Worm (Caenorhabditis elegans): ENCODE data around the gene algn-9.
A peak's percentile ranks its signal among the peaks of the same experiment; 100 is the strongest.

algn-9 gene

ce11 chrII:10547311-10547710 lies 36.8 kb upstream of the algn-9 start (continued):
- TF ChIP-seq ceh-62 (tag; optimal IDR thresholded peaks at IDR 0.05) = no peak
- no peak for TF ChIP-seq lin-29 (GFP tag; IDR thresholded peaks at IDR 0.05)
- TF ChIP-seq zag-1 (tag; optimal IDR thresholded peaks at IDR 0.05) = no peak
- no peak for TF ChIP-seq nhr-48 (tag; optimal IDR thresholded peaks at IDR 0.05)
- TF ChIP-seq set-16 (GFP tag; IDR thresholded peaks at IDR 0.05) = peak; percentile 93
- TF ChIP-seq aha-1 (tag) = no peak
- TF ChIP-seq daf-12 (tag; optimal IDR thresholded peaks at IDR 0.05) = no peak
- TF ChIP-seq spr-1 (tag; optimal IDR thresholded peaks at IDR 0.05) = peak; percentile 45
- peak; percentile 35; the same call in 1 of the 2 replicates for TF ChIP-seq Y75B8A.6 (GFP tag; IDR thresholded peaks at IDR 0.05)
- peak; percentile 59; the same call in 1 of the 2 replicates for TF ChIP-seq mdt-29 (GFP tag; IDR thresholded peaks at IDR 0.05)
- peak; percentile 45 for TF ChIP-seq Y48G9A.11 (GFP tag; IDR thresholded peaks at IDR 0.05)
- TF ChIP-seq ceh-20 (GFP tag; IDR thresholded peaks at IDR 0.05) = 0 out of 2 replicates have a peak, but pooled peaks have one; percentile 23
- TF ChIP-seq php-3 (GFP tag; IDR thresholded peaks at IDR 0.05) = 0 out of 2 replicates have a peak, but pooled peaks have one; percentile 22
- no peak; the same call in 1 of the 2 replicates for TF ChIP-seq snpc-1.2 (GFP tag; IDR thresholded peaks at IDR 0.05)
- TF ChIP-seq rbr-2 (tag; optimal IDR thresholded peaks at IDR 0.05) = peak; percentile 34
- TF ChIP-seq tag-97 (GFP tag; IDR thresholded peaks at IDR 0.05) = no peak
- TF ChIP-seq saeg-2 (GFP tag; IDR thresholded peaks at IDR 0.05) = 0 out of 2 replicates have a peak, but pooled peaks have one; percentile 56
- TF ChIP-seq cey-2 (tag; optimal IDR thresholded peaks at IDR 0.05; ENCODE audit: borderline replicate concordance, insufficient read depth) = no peak
- peak; percentile 54 for TF ChIP-seq ctbp-1 (GFP tag; IDR thresholded peaks at IDR 0.05)
- peak; percentile 37; the same call in 1 of the 2 replicates for TF ChIP-seq arid-1 (GFP tag; conservative IDR thresholded peaks at IDR 0.05)
- TF ChIP-seq F49E8.2 (tag; optimal IDR thresholded peaks at IDR 0.05; ENCODE audit: borderline replicate concordance) = no peak
- peak; percentile 76; the same call in 1 of the 2 replicates for TF ChIP-seq D1046.2 (GFP tag; IDR thresholded peaks at IDR 0.05)
- no peak for TF ChIP-seq mxl-2 (GFP tag; conservative IDR thresholded peaks at IDR 0.05)

- TF ChIP-seq ceh-62 (tag; optimal IDR thresholded peaks at IDR 0.05) = no peak
- TF ChIP-seq madf-9 (GFP tag; conservative IDR thresholded peaks at IDR 0.05) = 0 out of 2 replicates have a peak, but pooled peaks have one; percentile 23
- TF ChIP-seq vab-7 (GFP tag; IDR thresholded peaks at IDR 0.05) = peak; percentile 53; the same call in 1 of the 2 replicates
- peak; percentile 73 for TF ChIP-seq ama-1 (optimal IDR thresholded peaks at IDR 0.05)
- no peak for TF ChIP-seq duxl-1 (tag; optimal IDR thresholded peaks at IDR 0.05; ENCODE audit: poor library complexity)
- TF ChIP-seq nhr-41 (GFP tag; IDR thresholded peaks at IDR 0.05) = peak; percentile 58; the same call in 1 of the 2 replicates
- TF ChIP-seq daf-8 (GFP tag; IDR thresholded peaks at IDR 0.05) = no peak
- TF ChIP-seq dve-1 (tag; optimal IDR thresholded peaks at IDR 0.05; ENCODE audit: insufficient read depth) = peak; percentile 30
- peak; percentile 21 for TF ChIP-seq dmd-6 (GFP tag; IDR thresholded peaks at IDR 0.05)
- TF ChIP-seq ceh-44 (GFP tag; IDR thresholded peaks at IDR 0.05) = no peak
- no peak for TF ChIP-seq tag-97 (GFP tag; IDR thresholded peaks at IDR 0.05)
- peak; percentile 98 for TF ChIP-seq aha-1 (tag)
- peak in 1 of 2 experiments; percentile 2; a peak in 1 of 4 replicates for TF ChIP-seq madf-5 (GFP tag; IDR thresholded peaks at IDR 0.05)
- TF ChIP-seq lsy-2 (tag; optimal IDR thresholded peaks at IDR 0.05) = no peak
- TF ChIP-seq nhr-111 (GFP tag; optimal IDR thresholded peaks at IDR 0.05) = no peak
- TF ChIP-seq nhr-28 (tag; optimal IDR thresholded peaks at IDR 0.05) = peak; percentile 50
- TF ChIP-seq lin-15B (tag; optimal IDR thresholded peaks at IDR 0.05) = no peak
- TF ChIP-seq F26F4.8 (GFP tag; conservative IDR thresholded peaks at IDR 0.05) = no peak
- peak; percentile 56; the same call in 1 of the 2 replicates for TF ChIP-seq snpc-1.2 (GFP tag; IDR thresholded peaks at IDR 0.05)
- TF ChIP-seq hlh-11 (tag; optimal IDR thresholded peaks at IDR 0.05) = peak; percentile 49
- no peak for TF ChIP-seq fkh-10 (GFP tag; optimal IDR thresholded peaks at IDR 0.05)
- TF ChIP-seq zfp-3 (GFP tag; conservative IDR thresholded peaks at IDR 0.05) = 0 out of 2 replicates have a peak, but pooled peaks have one; percentile 22
- TF ChIP-seq lim-7 (GFP tag; IDR thresholded peaks at IDR 0.05) = peak; percentile 69
- peak; percentile 33; the same call in 1 of the 2 replicates for TF ChIP-seq Y75B8A.6 (GFP tag; IDR thresholded peaks at IDR 0.05)
- no peak for TF ChIP-seq nhr-11 (tag; optimal IDR thresholded peaks at IDR 0.05)
- 0 out of 2 replicates have a peak, but pooled peaks have one; percentile 15 for TF ChIP-seq zip-11 (GFP tag; IDR thresholded peaks at IDR 0.05)
- 0 out of 2 replicates have a peak, but pooled peaks have one; percentile 14 for TF ChIP-seq tra-1 (GFP tag; IDR thresholded peaks at IDR 0.05)
- TF ChIP-seq ztf-11 (tag; optimal IDR thresholded peaks at IDR 0.05) = no peak
- peak; percentile 31 for TF ChIP-seq lin-13 (GFP tag; optimal IDR thresholded peaks at IDR 0.05)
Measured at ce11 chrII:10547803-10548693, 36.1 kb upstream of the algn-9 start.

Data from whole organism, L4 larva.